Worm (Caenorhabditis elegans) whole organism, young adult: ENCODE results near the gene R03D7.15.

Experiments
- C06A6.2 ChIP-seq: fragments of 200-800 bp; sonication (Bioruptor generic); conservative IDR thresholded peaks from 2 replicates; pipeline ENCODE4 v1.3.6; 2022; ENCODE audit warnings: missing genetic modification characterization, missing compliant biosample characterization
- D2030.7 ChIP-seq: fragments of 200-800 bp; sonication (Bioruptor generic); IDR thresholded peaks from 2 replicates; pipeline ENCODE4 v1.3.6; 2022; ENCODE audit warnings: missing genetic modification reagents, missing genetic modification characterization, missing compliant biosample characterization
- F23B12.7 ChIP-seq: sonication (generic microtip); optimal IDR thresholded peaks from 2 replicates; lab custom pipeline; 2017; ENCODE audit warnings: missing genetic modification characterization, mild to moderate bottlenecking, missing compliant biosample characterization, antibody characterized with exemption, moderate library complexity; ENCODE audit not compliant: insufficient read depth
- F33H1.4 ChIP-seq: fragments of 200-800 bp; sonication (Bioruptor generic); IDR thresholded peaks from 2 replicates; pipeline ENCODE4 v1.3.6; 2022; ENCODE audit warnings: missing genetic modification reagents, missing genetic modification characterization, missing compliant biosample characterization
- F39B2.1 ChIP-seq: fragments of 200-800 bp; sonication (Bioruptor generic); IDR thresholded peaks from 2 replicates; pipeline ENCODE4 v1.3.6; 2022; ENCODE audit warnings: missing genetic modification reagents, missing genetic modification characterization, missing compliant biosample characterization
- F57A8.1 ChIP-seq: fragments of 200-800 bp; sonication (Bioruptor generic); optimal IDR thresholded peaks from 2 replicates; lab custom pipeline; 2018; ENCODE audit warnings: mild to moderate bottlenecking, missing genetic modification characterization, moderate library complexity, missing compliant biosample characterization
- K12H6.12 ChIP-seq: fragments of 200-800 bp; sonication (Bioruptor generic); optimal IDR thresholded peaks from 2 replicates; lab custom pipeline; 2018; ENCODE audit warnings: mild to moderate bottlenecking, missing genetic modification characterization, missing compliant biosample characterization
- Y67H2A.10 ChIP-seq: fragments of 200-800 bp; sonication (Bioruptor generic); conservative IDR thresholded peaks from 2 replicates; pipeline ENCODE4 v1.3.6; 2022; ENCODE audit warnings: missing genetic modification reagents, missing genetic modification characterization, missing compliant biosample characterization
- ama-1 ChIP-seq, 3 experiments: fragments of 150-350 bp in 1 of 3; sonication (generic microtip) in 2 of 3; optimal IDR thresholded peaks; 2 replicates each; lab custom pipeline; 2014 to 2018; ENCODE audit warnings: missing biosample characterization in 2 of 3, missing genetic modification characterization in 2 of 3, missing genetic modification reagents in 2 of 3
- aptf-2 ChIP-seq: fragments of 200-800 bp; sonication (Bioruptor generic); conservative IDR thresholded peaks from 2 replicates; pipeline ENCODE4 v1.3.6; 2022; ENCODE audit warnings: missing genetic modification reagents, missing genetic modification characterization, missing compliant biosample characterization
- aptf-3 ChIP-seq: fragments of 200-800 bp; sonication (Bioruptor generic); IDR thresholded peaks from 2 replicates; pipeline ENCODE4 v1.3.6; 2022; ENCODE audit warnings: missing genetic modification characterization, missing compliant biosample characterization
- atf-7 ChIP-seq: sonication (generic microtip); optimal IDR thresholded peaks from 2 replicates; lab custom pipeline; 2017; ENCODE audit warnings: mild to moderate bottlenecking, missing genetic modification characterization, missing compliant biosample characterization
- attf-3 ChIP-seq: fragments of 200-800 bp; sonication (Bioruptor generic); conservative IDR thresholded peaks from 2 replicates; pipeline ENCODE4 v1.3.6; 2022; ENCODE audit warnings: missing genetic modification reagents, missing genetic modification characterization, missing compliant biosample characterization
- attf-5 ChIP-seq: fragments of 200-800 bp; sonication (Bioruptor generic); optimal IDR thresholded peaks from 2 replicates; lab custom pipeline; 2018; ENCODE audit warnings: mild to moderate bottlenecking, missing genetic modification characterization, missing compliant biosample characterization
- cebp-1 ChIP-seq, 2 experiments: fragments of 200-800 bp in 1 of 2; sonication (Bioruptor generic) in 1 of 2; sonication (generic microtip) in 1 of 2; IDR thresholded peaks in 1 of 2; optimal IDR thresholded peaks in 1 of 2; 2 replicates each; pipeline versions ENCODE4 v1.3.6 to Lab custom; 2017 to 2022; ENCODE audit warnings: missing compliant biosample characterization in 2 of 2, missing genetic modification characterization in 2 of 2, mild to moderate bottlenecking in 1 of 2, missing genetic modification reagents in 1 of 2, moderate library complexity in 1 of 2
- ceh-100 ChIP-seq: fragments of 200-800 bp; sonication (Bioruptor generic); IDR thresholded peaks from 2 replicates; pipeline ENCODE4 v1.3.6; 2022; ENCODE audit warnings: missing genetic modification reagents, missing genetic modification characterization, missing compliant biosample characterization
- ceh-40 ChIP-seq: fragments of 200-800 bp; sonication (Bioruptor generic); IDR thresholded peaks from 2 replicates; pipeline ENCODE4 v1.3.6; 2022; ENCODE audit warnings: missing genetic modification characterization, missing compliant biosample characterization
- chd-7 ChIP-seq: sonication (generic microtip); optimal IDR thresholded peaks from 2 replicates; lab custom pipeline; 2016; ENCODE audit warnings: mild to moderate bottlenecking, missing genetic modification characterization, moderate library complexity, missing compliant biosample characterization
- dpl-1 ChIP-seq: fragments of 150-350 bp; optimal IDR thresholded peaks from 2 replicates; lab custom pipeline; 2014; ENCODE audit warnings: missing biosample characterization, missing genetic modification reagents, missing genetic modification characterization
- efl-1 ChIP-seq: fragments of 150-350 bp; optimal IDR thresholded peaks from 2 replicates; lab custom pipeline; 2014; ENCODE audit warnings: missing biosample characterization, missing genetic modification reagents, missing genetic modification characterization
- egl-44 ChIP-seq: fragments of 200-800 bp; sonication (Bioruptor generic); IDR thresholded peaks from 2 replicates; pipeline ENCODE4 v1.3.6; 2022; ENCODE audit warnings: missing genetic modification reagents, missing genetic modification characterization, missing compliant biosample characterization
- ets-4 ChIP-seq: fragments of 200-800 bp; sonication (Bioruptor generic); optimal IDR thresholded peaks from 2 replicates; lab custom pipeline; 2018; ENCODE audit warnings: mild to moderate bottlenecking, missing genetic modification characterization, missing compliant biosample characterization
- gei-17 ChIP-seq: fragments of 200-800 bp; sonication (Bioruptor generic); optimal IDR thresholded peaks from 2 replicates; lab custom pipeline; 2018; ENCODE audit warnings: mild to moderate bottlenecking, missing genetic modification characterization, missing compliant biosample characterization
- hlh-12 ChIP-seq: sonication (generic microtip); optimal IDR thresholded peaks from 2 replicates; lab custom pipeline; 2016; ENCODE audit warnings: missing genetic modification characterization, missing compliant biosample characterization
- hmg-20 ChIP-seq: fragments of 200-800 bp; sonication (Bioruptor generic); IDR thresholded peaks from 2 replicates; pipeline ENCODE4 v1.3.6; 2022; ENCODE audit warnings: missing genetic modification reagents, missing genetic modification characterization, missing compliant biosample characterization
- hrde-1 ChIP-seq: sonication (generic microtip); optimal IDR thresholded peaks from 2 replicates; lab custom pipeline; 2016; ENCODE audit warnings: missing genetic modification characterization, mild to moderate bottlenecking, missing compliant biosample characterization, moderate library complexity, missing genotype, missing genetic modification reagents, borderline replicate concordance
- lsl-1 ChIP-seq: fragments of 200-800 bp; sonication (Bioruptor generic); optimal IDR thresholded peaks from 2 replicates; lab custom pipeline; 2018; ENCODE audit warnings: mild to moderate bottlenecking, missing genetic modification characterization, moderate library complexity, missing compliant biosample characterization
- lsy-27 ChIP-seq: sonication (generic microtip); optimal IDR thresholded peaks from 2 replicates; lab custom pipeline; 2017; ENCODE audit warnings: missing genetic modification characterization, mild to moderate bottlenecking, missing compliant biosample characterization, antibody characterized with exemption, missing genotype, borderline replicate concordance; ENCODE audit not compliant: insufficient read depth
- mel-28 ChIP-seq: sonication (generic microtip); optimal IDR thresholded peaks from 2 replicates; lab custom pipeline; 2016; ENCODE audit warnings: borderline replicate concordance, mild to moderate bottlenecking, missing genetic modification characterization, missing compliant biosample characterization
- mxl-1 ChIP-seq: sonication (generic microtip); optimal IDR thresholded peaks from 2 replicates; lab custom pipeline; 2016; ENCODE audit warnings: missing genetic modification characterization, missing compliant biosample characterization
- nfya-1 ChIP-seq: sonication (generic microtip); optimal IDR thresholded peaks from 2 replicates; lab custom pipeline; 2017; ENCODE audit warnings: antibody characterized with exemption, missing compliant biosample characterization, missing genetic modification characterization, borderline replicate concordance; ENCODE audit not compliant: insufficient read depth
- nhr-179 ChIP-seq: sonication (generic microtip); optimal IDR thresholded peaks from 2 replicates; lab custom pipeline; 2016; ENCODE audit warnings: mild to moderate bottlenecking, missing genetic modification characterization, missing compliant biosample characterization
- nhr-90 ChIP-seq: sonication (generic microtip); optimal IDR thresholded peaks from 2 replicates; lab custom pipeline; 2016; ENCODE audit warnings: missing genotype, mild to moderate bottlenecking, missing genetic modification characterization, missing compliant biosample characterization
- pbrm-1 ChIP-seq: fragments of 200-800 bp; sonication (Bioruptor generic); IDR thresholded peaks from 2 replicates; pipeline ENCODE4 v1.3.6; 2022; ENCODE audit warnings: missing genetic modification reagents, missing genetic modification characterization, missing compliant biosample characterization
- pha-4 ChIP-seq: fragments of 150-350 bp; sonication (generic microtip); optimal IDR thresholded peaks from 2 replicates; lab custom pipeline; 2014; ENCODE audit warnings: missing biosample characterization, missing genetic modification reagents, missing genetic modification characterization
- rcor-1 ChIP-seq: fragments of 200-800 bp; sonication (Bioruptor generic); IDR thresholded peaks from 2 replicates; pipeline ENCODE4 v1.3.6; 2022; ENCODE audit warnings: missing genetic modification reagents, missing genetic modification characterization, missing compliant biosample characterization
- repo-1 ChIP-seq: sonication (generic microtip); optimal IDR thresholded peaks from 2 replicates; lab custom pipeline; 2017; ENCODE audit warnings: mild to moderate bottlenecking, missing genetic modification characterization, missing compliant biosample characterization
- rpc-1 ChIP-seq, 2 experiments: fragments of 150-350 bp in 1 of 2; sonication (generic microtip) in 1 of 2; optimal IDR thresholded peaks; 2 replicates each; lab custom pipeline; 2014 to 2018; ENCODE audit warnings: missing biosample characterization in 1 of 2, missing genetic modification characterization in 1 of 2, missing genetic modification reagents in 1 of 2, missing genotype in 1 of 2
- sea-2 ChIP-seq: fragments of 200-800 bp; sonication (Bioruptor generic); IDR thresholded peaks from 2 replicates; pipeline ENCODE4 v1.3.6; 2022; ENCODE audit warnings: missing genetic modification characterization, missing compliant biosample characterization
- tbp1 ChIP-seq: fragments of 200-800 bp; sonication (Bioruptor generic); optimal IDR thresholded peaks from 2 replicates; lab custom pipeline; 2018; ENCODE audit warnings: mild to moderate bottlenecking, missing genetic modification characterization, missing compliant biosample characterization
- tbx-9 ChIP-seq: sonication (generic microtip); optimal IDR thresholded peaks from 2 replicates; lab custom pipeline; 2016; ENCODE audit warnings: borderline replicate concordance, missing genetic modification characterization, inconsistent platforms, missing compliant biosample characterization
- tlf-1 ChIP-seq: fragments of 200-800 bp; sonication (Bioruptor generic); optimal IDR thresholded peaks from 2 replicates; lab custom pipeline; 2018; ENCODE audit warnings: mild to moderate bottlenecking, missing genetic modification characterization, missing compliant biosample characterization
- unc-130 ChIP-seq: sonication (generic microtip); optimal IDR thresholded peaks from 2 replicates; lab custom pipeline; 2016; ENCODE audit warnings: missing genetic modification reagents, missing genetic modification characterization, missing compliant biosample characterization
- zim-3 ChIP-seq: sonication (generic microtip); optimal IDR thresholded peaks from 2 replicates; lab custom pipeline; 2017; ENCODE audit warnings: mild to moderate bottlenecking, missing genetic modification characterization, moderate library complexity, missing compliant biosample characterization
- ztf-18 ChIP-seq: sonication (generic microtip); optimal IDR thresholded peaks from 2 replicates; lab custom pipeline; 2016; ENCODE audit warnings: missing genotype, mild to moderate bottlenecking, missing genetic modification characterization, missing compliant biosample characterization
- ztf-28 ChIP-seq: fragments of 200-800 bp; sonication (Bioruptor generic); IDR thresholded peaks from 2 replicates; pipeline ENCODE4 v1.3.6; 2022; ENCODE audit warnings: missing genetic modification reagents, missing genetic modification characterization, missing compliant biosample characterization
- ztf-3 ChIP-seq: fragments of 200-800 bp; sonication (Bioruptor generic); optimal IDR thresholded peaks from 2 replicates; lab custom pipeline; 2018; ENCODE audit warnings: mild to moderate bottlenecking, missing genetic modification characterization, missing compliant biosample characterization
- ztf-6 ChIP-seq: fragments of 200-800 bp; sonication (Bioruptor generic); IDR thresholded peaks from 2 replicates; pipeline ENCODE4 v1.3.6; 2022; ENCODE audit warnings: missing genetic modification reagents, missing genetic modification characterization, missing compliant biosample characterization

R03D7.15 gene

DNA sequence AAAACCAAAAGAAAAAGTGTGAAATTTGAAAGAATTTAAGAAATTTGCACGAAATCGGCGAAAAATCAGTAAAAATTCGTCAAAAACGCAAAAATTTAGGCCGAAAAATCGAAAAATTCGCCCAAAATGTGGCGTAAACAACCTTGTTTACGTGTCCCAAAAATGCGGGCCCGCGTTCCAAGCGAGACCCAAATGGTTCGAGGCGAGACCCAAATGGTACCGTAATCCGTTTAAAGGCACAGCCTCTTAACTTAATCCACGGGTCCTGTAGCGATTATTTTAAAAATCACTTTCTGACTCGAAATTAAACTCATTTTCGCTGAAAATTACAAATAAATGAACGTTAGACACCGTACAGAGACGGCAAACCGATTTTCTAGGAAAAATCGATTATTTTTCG, 6.7 kb upstream of the R03D7.15 start (continued):
- TF ChIP-seq pbrm-1 (GFP tag; lab: Robert Waterston, UW) (peak; percentile 75), atf-7 (tag; lab: Kevin White, UChicago) (no peak), ztf-3 (GFP tag; lab: Kevin White, UChicago) (no peak), ama-1 (optimal IDR thresholded peaks at IDR 0.05; lab: Kevin White, UChicago) (no peak), ama-1 (GFP tag; optimal IDR thresholded peaks at IDR 0.05; lab: Kevin White, UChicago) (no peak), gei-17 (GFP tag; lab: Kevin White, UChicago) (no peak), attf-3 (GFP tag; lab: Robert Waterston, UW) (0 out of 2 replicates have a peak, but pooled peaks have one; percentile 44), hrde-1 (tag; lab: Kevin White, UChicago) (no peak), rpc-1 (optimal IDR thresholded peaks at IDR 0.05; lab: Kevin White, UChicago) (no peak), rpc-1 (tag; optimal IDR thresholded peaks at IDR 0.05; lab: Kevin White, UChicago) (no peak), ets-4 (no peak), efl-1 (peak; percentile 56), sea-2 (GFP tag; lab: Robert Waterston, UW) (no peak), ztf-6 (GFP tag; lab: Robert Waterston, UW) (no peak), nhr-179 (tag; lab: Kevin White, UChicago) (no peak), mxl-1 (no peak), hlh-12 (tag; lab: Kevin White, UChicago) (no peak), lsl-1 (GFP tag; lab: Kevin White, UChicago) (peak; percentile 95), ztf-18 (tag; lab: Kevin White, UChicago) (no peak), pha-4 (tag; lab: Kevin White, UChicago) (no peak), F57A8.1 (no peak), C06A6.2 (GFP tag; lab: Robert Waterston, UW) (no peak), hmg-20 (GFP tag; lab: Robert Waterston, UW) (no peak), rcor-1 (GFP tag; lab: Robert Waterston, UW) (peak; percentile 71), mel-28 (tag; lab: Kevin White, UChicago) (no peak), ztf-28 (GFP tag; lab: Robert Waterston, UW) (peak; percentile 87), F33H1.4 (GFP tag; lab: Robert Waterston, UW) (peak; percentile 97), tbp1 (GFP tag; lab: Kevin White, UChicago) (peak; percentile 41), aptf-3 (GFP tag; lab: Robert Waterston, UW) (no peak), unc-130 (GFP tag; lab: Kevin White, UChicago) (no peak), F23B12.7 (tag; lab: Kevin White, UChicago) (no peak), repo-1 (tag; lab: Kevin White, UChicago) (no peak), F39B2.1 (GFP tag; lab: Robert Waterston, UW) (no peak), cebp-1 (GFP tag; IDR thresholded peaks at IDR 0.05; lab: Robert Waterston, UW) (no peak), cebp-1 (tag; optimal IDR thresholded peaks at IDR 0.05; lab: Kevin White, UChicago) (no peak), aptf-2 (no peak), Y67H2A.10 (0 out of 2 replicates have a peak, but pooled peaks have one; percentile 22), lsy-27 (tag; lab: Kevin White, UChicago) (no peak), ceh-100 (GFP tag; lab: Robert Waterston, UW) (no peak), chd-7 (tag; lab: Kevin White, UChicago) (no peak), K12H6.12 (tag; lab: Kevin White, UChicago) (no peak), nhr-90 (tag; lab: Kevin White, UChicago) (no peak), egl-44 (no peak), nfya-1 (tag; lab: Kevin White, UChicago) (no peak), dpl-1 (GFP tag; lab: Kevin White, UChicago) (peak; percentile 25), tbx-9 (tag; lab: Kevin White, UChicago) (no peak), attf-5 (GFP tag; lab: Kevin White, UChicago) (no peak), tlf-1 (GFP tag; lab: Kevin White, UChicago) (peak; percentile 63), zim-3 (tag; lab: Kevin White, UChicago) (no peak), D2030.7 (GFP tag; lab: Robert Waterston, UW) (peak; percentile 90), ceh-40 (GFP tag; lab: Robert Waterston, UW) (no peak)
